Fruit fly (Drosophila melanogaster) whole organism, pupa: Measurements from ENCODE around the gene CG11977.

Experiments used
- CG14655 ChIP-seq: fragments of 200-800 bp; sonication (Bioruptor generic); optimal IDR thresholded peaks from 3 replicates; lab custom pipeline; 2017; ENCODE audit warnings: mild to moderate bottlenecking, missing biosample characterization, missing genetic modification reagents, missing genetic modification characterization
- CG17806 ChIP-seq: fragments of 200-800 bp; sonication (Bioruptor generic); optimal IDR thresholded peaks from 2 replicates; lab custom pipeline; 2018; ENCODE audit warnings: missing biosample characterization, mild to moderate bottlenecking, missing genetic modification characterization, moderate library complexity
- CG8301 ChIP-seq: fragments of 200-800 bp; sonication (Bioruptor generic); optimal IDR thresholded peaks from 2 replicates; lab custom pipeline; 2018; ENCODE audit warnings: missing biosample characterization, mild to moderate bottlenecking, missing genetic modification characterization
- Snoo ChIP-seq: fragments of 200-800 bp; sonication (Bioruptor generic); optimal IDR thresholded peaks from 3 replicates; lab custom pipeline; 2017; ENCODE audit warnings: missing biosample characterization, mild to moderate bottlenecking, missing genetic modification characterization, inconsistent platforms

DNA sequence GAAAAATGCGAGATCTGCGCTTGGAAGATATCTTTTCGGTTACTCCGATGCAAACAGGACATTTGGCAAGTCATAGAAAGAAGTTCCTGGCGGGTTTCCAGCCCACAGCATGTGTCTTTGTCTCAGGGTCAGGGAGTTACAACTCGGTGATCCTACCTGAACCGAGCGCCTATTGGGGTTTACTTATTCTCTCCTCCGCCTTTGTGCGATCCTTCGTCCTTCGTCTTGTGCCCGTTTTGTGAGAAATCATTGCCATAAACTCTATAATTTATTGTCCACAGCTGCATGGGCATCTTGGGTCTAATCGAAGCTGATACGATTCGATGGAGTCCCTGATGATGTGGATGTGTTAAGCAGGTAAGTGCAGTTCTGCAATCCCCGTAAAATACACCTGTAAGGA is 40.4 kb downstream of the CG11977 start:
- TF ChIP-seq CG17806 (no peak), Snoo (tag; lab: Kevin White, UChicago) (no peak), CG14655 (GFP tag; lab: Kevin White, UChicago) (no peak), CG8301 (tag; lab: Kevin White, UChicago) (no peak)
